Fruit fly (Drosophila melanogaster): Measurements from ENCODE around the gene beat-VII.

beat-VII gene

dm6 chr3R:26714109-26714576, 32.4 kb upstream of the beat-VII start, which contains the start of gene amon (continued):
- TF ChIP-seq D19B (GFP tag; optimal IDR thresholded peaks at IDR 0.05): peak; percentile 94
- TF ChIP-seq CG11093 (GFP tag; IDR thresholded peaks at IDR 0.05): peak; percentile 98
- TF ChIP-seq CG32532 (GFP tag; IDR thresholded peaks at IDR 0.05): peak; percentile 99
- peak; percentile 90 for TF ChIP-seq MTF-1 (GFP tag; optimal IDR thresholded peaks at IDR 0.05; ENCODE audit: borderline replicate concordance)
- TF ChIP-seq klu (GFP tag; IDR thresholded peaks at IDR 0.05): peak; percentile 97
- peak; percentile 96 for TF ChIP-seq ro (GFP tag; IDR thresholded peaks at IDR 0.05)
- peak; percentile 98 for TF ChIP-seq pb (GFP tag; optimal IDR thresholded peaks at IDR 0.05)
- peak; percentile 97 for TF ChIP-seq ham (GFP tag; IDR thresholded peaks at IDR 0.05)
- TF ChIP-seq CG4820 (GFP tag; optimal IDR thresholded peaks at IDR 0.05): peak; percentile 96
- peak; percentile 95 for TF ChIP-seq CG17385 (GFP tag; optimal IDR thresholded peaks at IDR 0.05)
- peak; percentile 97 for TF ChIP-seq Xrp1 (GFP tag; IDR thresholded peaks at IDR 0.05)
- no peak for TF ChIP-seq CG6791 (GFP tag; IDR thresholded peaks at IDR 0.05; ENCODE audit: partially characterized antibody)
- TF ChIP-seq otp (GFP tag; IDR thresholded peaks at IDR 0.05): peak; percentile 98
- peak; percentile 94 for TF ChIP-seq CG31365 (tag; optimal IDR thresholded peaks at IDR 0.05)
- TF ChIP-seq CG30403 (GFP tag; optimal IDR thresholded peaks at IDR 0.05): peak; percentile 99
- TF ChIP-seq CG10147 (GFP tag; optimal IDR thresholded peaks at IDR 0.05): peak; percentile 99
- TF ChIP-seq CG34376 (GFP tag; optimal IDR thresholded peaks at IDR 0.05): peak; percentile 100
- peak; percentile 99 for TF ChIP-seq CG34422 (GFP tag; IDR thresholded peaks at IDR 0.05)
- peak; percentile 86 for TF ChIP-seq Deaf1 (tag; optimal IDR thresholded peaks at IDR 0.05)
- peak; percentile 93 for TF ChIP-seq gcm (GFP tag; optimal IDR thresholded peaks at IDR 0.05)
- peak; percentile 100 for TF ChIP-seq Ets65A (GFP tag)
- TF ChIP-seq Nf-YA (GFP tag; IDR thresholded peaks at IDR 0.05): peak; percentile 98
- peak; percentile 98 for TF ChIP-seq CG1792 (GFP tag; optimal IDR thresholded peaks at IDR 0.05)
- TF ChIP-seq cas (GFP tag; IDR thresholded peaks at IDR 0.05): peak; percentile 98
- peak; percentile 98 for TF ChIP-seq tgo (GFP tag; IDR thresholded peaks at IDR 0.05)
- TF ChIP-seq odd (GFP tag; optimal IDR thresholded peaks at IDR 0.05): peak; percentile 96
- TF ChIP-seq slp2 (GFP tag; optimal IDR thresholded peaks at IDR 0.05): peak; percentile 98
- peak; percentile 100 for TF ChIP-seq Dbx (GFP tag; IDR thresholded peaks at IDR 0.05)
- TF ChIP-seq Usf (GFP tag; optimal IDR thresholded peaks at IDR 0.05): peak; percentile 86
- peak; percentile 98 for TF ChIP-seq CG11695 (GFP tag; IDR thresholded peaks at IDR 0.05)
- peak; percentile 93 for TF ChIP-seq sr (GFP tag; IDR thresholded peaks at IDR 0.05)
- peak; percentile 84 for TF ChIP-seq CG10321 (GFP tag; IDR thresholded peaks at IDR 0.05)
- TF ChIP-seq CG32767 (GFP tag; IDR thresholded peaks at IDR 0.05): peak; percentile 97
- peak; percentile 16 for TF ChIP-seq fd102C (GFP tag; optimal IDR thresholded peaks at IDR 0.05)
- peak; percentile 97 for TF ChIP-seq en (GFP tag; optimal IDR thresholded peaks at IDR 0.05)
- peak; percentile 79 for TF ChIP-seq CG4360 (GFP tag; IDR thresholded peaks at IDR 0.05)
- TF ChIP-seq seq (GFP tag; IDR thresholded peaks at IDR 0.05): peak; percentile 99
- peak; percentile 100 for TF ChIP-seq Med (GFP tag)
- TF ChIP-seq Opbp (GFP tag; IDR thresholded peaks at IDR 0.05; ENCODE audit: partially characterized antibody): no peak
- TF ChIP-seq CG8388 (GFP tag; optimal IDR thresholded peaks at IDR 0.05): peak; percentile 91
- peak; percentile 98 for TF ChIP-seq E2f1 (GFP tag; IDR thresholded peaks at IDR 0.05)
- peak; percentile 95 for TF ChIP-seq CG4617 (GFP tag; optimal IDR thresholded peaks at IDR 0.05; ENCODE audit: borderline replicate concordance)
- peak; percentile 99 for TF ChIP-seq tin (GFP tag; optimal IDR thresholded peaks at IDR 0.05)
- peak; percentile 98 for TF ChIP-seq Hey (tag; optimal IDR thresholded peaks at IDR 0.05)
- TF ChIP-seq eve (GFP tag; optimal IDR thresholded peaks at IDR 0.05): no peak
- TF ChIP-seq Fer3 (tag; optimal IDR thresholded peaks at IDR 0.05): peak; percentile 98
- no peak for TF ChIP-seq Elba2 (GFP tag; optimal IDR thresholded peaks at IDR 0.05)
- TF ChIP-seq onecut (GFP tag; IDR thresholded peaks at IDR 0.05): peak; percentile 96
- peak; percentile 100 for TF ChIP-seq CG2120 (GFP tag; optimal IDR thresholded peaks at IDR 0.05)
- peak; percentile 98 for TF ChIP-seq her (GFP tag; optimal IDR thresholded peaks at IDR 0.05)
- TF ChIP-seq hb (GFP tag; IDR thresholded peaks at IDR 0.05; ENCODE audit: partially characterized antibody): no peak
- peak; percentile 99 for TF ChIP-seq NFAT (GFP tag; IDR thresholded peaks at IDR 0.05)
